Worm (Caenorhabditis elegans) whole organism, mixed stage, embryonic: ENCODE data around the gene C50F4.12.

Source experiments
- ceh-83 ChIP-seq: fragments of 200-800 bp; sonication (Bioruptor generic); optimal IDR thresholded peaks from 2 replicates; lab custom pipeline; 2018; ENCODE audit warnings: mild to moderate bottlenecking, missing genetic modification characterization, missing compliant biosample characterization
- ces-1 ChIP-seq: fragments of 150-350 bp; optimal IDR thresholded peaks from 2 replicates; lab custom pipeline; 2014; ENCODE audit warnings: missing biosample characterization, missing genetic modification reagents, missing genetic modification characterization
- lin-32 ChIP-seq: fragments of 200-800 bp; sonication (Bioruptor generic); optimal IDR thresholded peaks from 2 replicates; lab custom pipeline; 2018; ENCODE audit warnings: mild to moderate bottlenecking, missing genetic modification characterization, missing compliant biosample characterization
- lsy-2 ChIP-seq: fragments of 150-350 bp; optimal IDR thresholded peaks from 2 replicates; lab custom pipeline; 2014; ENCODE audit warnings: missing biosample characterization, missing genetic modification characterization
- mab-5 ChIP-seq: fragments of 150-350 bp; optimal IDR thresholded peaks from 2 replicates; lab custom pipeline; 2014; ENCODE audit warnings: missing biosample characterization, missing genetic modification characterization
- nhr-12 ChIP-seq: fragments of 150-350 bp; optimal IDR thresholded peaks from 2 replicates; lab custom pipeline; 2014; ENCODE audit warnings: missing biosample characterization, missing genetic modification characterization
- nhr-237 ChIP-seq: fragments of 150-350 bp; optimal IDR thresholded peaks from 2 replicates; lab custom pipeline; 2014; ENCODE audit warnings: missing biosample characterization, missing genetic modification characterization
- pha-4 ChIP-seq: fragments of 150-350 bp; optimal IDR thresholded peaks from 2 replicates; lab custom pipeline; 2018; ENCODE audit warnings: missing biosample characterization, missing genetic modification reagents, missing genetic modification characterization
- sem-2 ChIP-seq: fragments of 200-800 bp; sonication (Bioruptor generic); optimal IDR thresholded peaks from 2 replicates; lab custom pipeline; 2018; ENCODE audit warnings: mild to moderate bottlenecking, missing genetic modification characterization, missing compliant biosample characterization
- snpc-4 ChIP-seq: fragments of 150-350 bp; optimal IDR thresholded peaks from 2 replicates; lab custom pipeline; 2014; ENCODE audit warnings: missing biosample characterization, missing genetic modification characterization
- unc-62 ChIP-seq: fragments of 150-350 bp; optimal IDR thresholded peaks from 2 replicates; lab custom pipeline; 2014; ENCODE audit warnings: missing biosample characterization, missing genetic modification reagents, missing genetic modification characterization

DNA sequence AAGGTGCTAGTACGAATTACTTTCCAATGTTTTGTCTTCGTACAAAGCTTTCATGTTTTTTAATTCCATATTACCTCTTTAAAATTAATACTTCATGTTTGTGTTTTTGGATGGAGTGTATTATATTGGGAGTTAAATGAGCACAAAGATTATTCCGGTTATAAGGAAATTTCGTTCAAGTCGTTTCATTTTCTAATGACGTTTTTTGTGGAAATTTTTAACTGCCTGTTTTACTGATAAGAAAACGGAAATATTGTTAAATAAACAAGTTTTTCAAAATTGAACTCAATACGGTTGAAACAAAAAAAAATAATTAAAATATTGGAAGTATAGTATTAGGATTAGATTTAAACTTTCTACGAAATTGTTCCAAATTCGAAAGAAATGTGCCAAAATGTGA lies 12.2 kb downstream of the C50F4.12 start:
- TF ChIP-seq unc-62 (GFP tag; lab: Kevin White, UChicago) (no peak), mab-5 (tag; lab: Kevin White, UChicago) (no peak), sem-2 (no peak), nhr-237 (tag; lab: Kevin White, UChicago) (no peak), pha-4 (tag; lab: Kevin White, UChicago) (no peak), lin-32 (GFP tag; lab: Kevin White, UChicago) (no peak), ceh-83 (GFP tag; lab: Kevin White, UChicago) (no peak), nhr-12 (tag; lab: Kevin White, UChicago) (no peak), snpc-4 (tag; lab: Kevin White, UChicago) (no peak), ces-1 (no peak), lsy-2 (tag; lab: Kevin White, UChicago) (no peak)
